Worm (Caenorhabditis elegans): ENCODE measurements around the gene nhr-269.

nhr-269 gene

DNA sequence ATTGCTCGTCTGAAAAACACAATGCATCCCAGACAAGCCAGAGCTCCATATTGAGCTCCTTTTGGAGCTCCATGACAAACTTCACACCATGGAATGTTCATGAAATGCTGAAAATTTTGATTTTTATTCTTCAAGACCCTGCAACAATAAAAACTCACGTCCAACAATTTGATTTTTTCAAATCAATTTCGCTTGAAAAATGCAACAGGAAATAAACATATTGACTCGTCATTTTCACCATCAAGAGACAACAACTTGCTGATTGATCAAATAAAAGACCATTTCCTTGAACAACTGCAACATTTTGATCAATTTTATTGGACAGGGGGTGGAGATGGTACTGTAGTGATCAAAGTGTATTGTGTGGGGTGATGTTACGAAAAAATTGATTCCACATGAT is at the start of gene nhr-269:
nhr-269 (minus strand) TSS at position 101 of the 400 bp plus-strand sequence.
- TF ChIP-seq W03F9.2 (tag; optimal IDR thresholded peaks at IDR 0.05) (no peak), him-1 (tag; optimal IDR thresholded peaks at IDR 0.05) (no peak), dao-5 (tag; optimal IDR thresholded peaks at IDR 0.05) (no peak)

DNA sequence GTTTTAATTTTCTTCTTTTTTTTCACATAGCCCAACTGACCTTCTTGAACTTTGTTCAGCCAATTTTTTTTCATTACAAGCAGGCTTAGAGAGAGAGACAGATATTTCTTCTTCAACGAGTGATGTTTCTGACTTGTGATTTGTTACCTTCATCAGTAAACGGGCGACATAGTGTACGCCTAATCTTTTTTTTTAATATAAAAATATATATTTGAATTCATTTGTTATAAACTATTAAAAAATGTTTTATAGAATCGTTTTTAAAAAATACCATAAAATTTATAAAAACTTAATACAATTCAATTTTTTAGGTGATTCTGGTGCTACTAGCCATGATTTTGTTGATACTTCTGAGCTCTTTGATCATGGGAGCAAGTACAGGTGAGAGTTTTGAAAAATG is 48.2 kb upstream of the nhr-269 start, which contains the start of gene T06E6.10:
T06E6.10 (plus strand) TSS at position 301 of the 400 bp plus-strand sequence.
- TF ChIP-seq him-1 (tag; optimal IDR thresholded peaks at IDR 0.05): no peak
- TF ChIP-seq dao-5 (tag; optimal IDR thresholded peaks at IDR 0.05): no peak
- TF ChIP-seq W03F9.2 (tag; optimal IDR thresholded peaks at IDR 0.05): no peak

DNA sequence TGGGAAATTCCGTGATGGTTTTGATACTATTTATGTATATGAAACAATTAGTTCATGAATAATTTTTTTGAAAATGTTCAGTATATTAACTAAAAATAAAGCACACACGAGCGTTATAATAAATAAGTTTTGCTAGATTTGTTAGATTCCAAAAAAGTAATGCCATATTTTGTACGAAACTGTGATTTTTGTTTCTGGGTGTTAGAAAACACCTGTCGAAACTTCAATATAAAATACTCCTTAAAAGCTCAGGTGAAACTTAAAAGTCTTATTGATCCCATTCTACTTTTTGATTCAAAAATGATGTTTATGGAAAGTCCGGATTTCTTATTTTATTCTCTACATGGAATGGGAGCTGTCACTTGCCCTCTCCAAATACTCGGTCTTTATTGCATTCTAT is 46.3 kb upstream of the nhr-269 start, which contains the start of gene srh-265:
srh-265 (plus strand) TSS at position 301 of the 400 bp plus-strand sequence.
- TF ChIP-seq dao-5 (tag; optimal IDR thresholded peaks at IDR 0.05) (no peak), him-1 (tag; optimal IDR thresholded peaks at IDR 0.05) (no peak), W03F9.2 (tag; optimal IDR thresholded peaks at IDR 0.05) (no peak)

DNA sequence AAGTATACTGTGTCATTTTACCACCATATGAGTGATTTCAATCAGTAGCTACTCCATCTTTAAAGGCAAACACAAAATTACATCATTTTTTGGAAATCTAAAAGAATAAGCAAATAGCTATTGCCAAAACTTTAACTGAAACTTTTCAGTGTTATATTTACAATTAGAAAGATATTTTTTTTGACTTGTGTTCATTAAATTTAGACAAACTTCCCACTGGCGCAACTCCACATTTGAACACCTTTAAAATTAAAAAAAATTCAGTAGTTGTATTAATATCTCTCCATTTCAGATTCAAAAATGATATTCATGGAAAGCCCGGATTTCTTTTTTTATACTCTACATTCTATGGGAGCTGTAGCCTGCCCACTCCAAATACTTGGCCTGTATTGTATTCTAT is 44.2 kb upstream of the nhr-269 start, which contains the start of gene srh-264:
srh-264 (plus strand) TSS at position 301 of the 400 bp plus-strand sequence.
- no peak for TF ChIP-seq dao-5 (tag; optimal IDR thresholded peaks at IDR 0.05)
- TF ChIP-seq him-1 (tag; optimal IDR thresholded peaks at IDR 0.05): no peak
- no peak for TF ChIP-seq W03F9.2 (tag; optimal IDR thresholded peaks at IDR 0.05)

DNA sequence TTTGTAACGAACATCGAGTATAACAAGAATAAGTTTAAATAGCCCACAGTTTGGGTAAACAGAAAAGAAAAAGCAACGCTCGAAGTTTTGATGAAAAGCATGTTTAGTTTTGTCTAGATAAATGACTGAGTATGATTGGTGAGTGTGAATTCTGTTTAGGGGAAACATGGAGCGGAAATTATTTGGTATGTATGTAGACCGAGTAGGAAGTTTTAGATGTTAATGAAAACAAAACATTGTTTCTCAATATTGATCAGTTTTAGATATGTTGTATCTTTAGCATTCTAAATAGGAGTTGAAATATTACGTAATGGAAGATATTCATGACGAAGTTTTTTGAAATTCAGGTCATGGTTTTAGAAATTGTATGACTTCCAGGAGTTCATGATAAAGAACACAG is 43.0 kb upstream of the nhr-269 start, which contains the start of gene srbc-63:
srbc-63 (minus strand) TSS at position 101 of the 400 bp plus-strand sequence.
- TF ChIP-seq W03F9.2 (tag; optimal IDR thresholded peaks at IDR 0.05) (no peak), him-1 (tag; optimal IDR thresholded peaks at IDR 0.05) (no peak), dao-5 (tag; optimal IDR thresholded peaks at IDR 0.05) (no peak)

DNA sequence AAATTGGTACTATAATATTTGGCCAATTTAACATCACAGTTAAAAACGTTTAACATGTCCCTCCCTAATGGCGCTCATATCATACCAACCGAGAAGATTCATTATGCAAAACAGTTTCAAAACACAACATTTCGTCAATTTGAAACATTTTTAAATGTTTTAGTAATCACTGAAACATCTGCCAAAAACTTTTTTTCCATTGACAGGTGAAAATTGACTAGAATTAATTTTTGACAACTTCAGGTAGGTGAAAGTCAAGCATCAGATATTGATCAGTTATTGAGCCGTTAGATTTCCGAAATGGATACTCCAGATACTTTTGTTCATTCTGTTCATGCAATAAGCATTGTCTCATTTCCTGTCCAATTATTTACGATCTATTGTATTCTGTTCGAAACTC is 37.3 kb upstream of the nhr-269 start, which contains the start of gene srh-257:
srh-257 (plus strand) TSS at position 301 of the 400 bp plus-strand sequence.
- TF ChIP-seq W03F9.2 (tag; optimal IDR thresholded peaks at IDR 0.05): no peak

DNA sequence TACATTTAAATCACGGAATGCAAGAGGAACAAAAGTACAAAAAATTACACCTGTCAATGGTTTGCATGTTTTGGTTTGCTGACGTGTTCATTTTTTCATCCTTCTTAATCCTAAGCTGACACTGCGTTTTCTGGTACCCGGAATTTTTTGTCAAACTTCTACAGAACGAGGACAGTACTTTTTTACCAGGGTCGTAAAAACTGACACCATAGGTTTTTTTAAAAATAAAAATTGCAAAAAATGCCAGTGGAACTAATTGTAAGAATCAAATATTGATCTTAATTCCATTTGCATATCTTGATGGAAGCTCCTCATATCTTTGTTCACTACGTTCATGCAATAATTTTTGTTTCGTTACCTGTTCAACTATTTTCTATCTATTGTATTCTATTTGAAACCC is 35.3 kb upstream of the nhr-269 start, which contains the start of gene srh-258:
srh-258 (plus strand) TSS at position 301 of the 400 bp plus-strand sequence.
- no peak for TF ChIP-seq W03F9.2 (tag; optimal IDR thresholded peaks at IDR 0.05)
- TF ChIP-seq dao-5 (tag; optimal IDR thresholded peaks at IDR 0.05): no peak
- TF ChIP-seq him-1 (tag; optimal IDR thresholded peaks at IDR 0.05): no peak

DNA sequence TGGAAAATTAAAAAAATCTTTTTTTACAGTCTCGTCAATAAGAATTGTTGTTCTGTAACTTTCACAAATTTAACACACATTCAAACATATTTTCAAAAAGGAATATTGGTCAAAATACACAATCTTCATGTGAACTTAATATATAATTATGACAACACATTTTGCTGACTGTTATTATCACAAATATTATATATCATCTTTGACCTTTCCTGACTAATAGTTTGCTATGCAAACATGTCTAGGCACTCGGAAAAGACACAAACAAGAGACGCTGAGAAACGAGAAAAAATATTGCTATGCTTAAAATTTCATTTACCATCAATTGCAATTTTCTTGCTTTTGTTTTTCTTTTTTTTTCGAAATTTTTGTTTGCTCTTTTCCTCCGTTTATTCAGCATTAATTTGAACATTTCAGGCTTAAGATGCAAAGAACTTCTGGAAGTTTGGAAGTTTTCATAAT is 32.3 kb upstream of the nhr-269 start, which contains the start of gene fbxa-135:
fbxa-135 (plus strand) TSS at position 409 of the 459 bp plus-strand sequence.
- TF ChIP-seq W03F9.2 (tag; optimal IDR thresholded peaks at IDR 0.05) (no peak), him-1 (tag; optimal IDR thresholded peaks at IDR 0.05) (no peak), dao-5 (tag; optimal IDR thresholded peaks at IDR 0.05) (no peak)

DNA sequence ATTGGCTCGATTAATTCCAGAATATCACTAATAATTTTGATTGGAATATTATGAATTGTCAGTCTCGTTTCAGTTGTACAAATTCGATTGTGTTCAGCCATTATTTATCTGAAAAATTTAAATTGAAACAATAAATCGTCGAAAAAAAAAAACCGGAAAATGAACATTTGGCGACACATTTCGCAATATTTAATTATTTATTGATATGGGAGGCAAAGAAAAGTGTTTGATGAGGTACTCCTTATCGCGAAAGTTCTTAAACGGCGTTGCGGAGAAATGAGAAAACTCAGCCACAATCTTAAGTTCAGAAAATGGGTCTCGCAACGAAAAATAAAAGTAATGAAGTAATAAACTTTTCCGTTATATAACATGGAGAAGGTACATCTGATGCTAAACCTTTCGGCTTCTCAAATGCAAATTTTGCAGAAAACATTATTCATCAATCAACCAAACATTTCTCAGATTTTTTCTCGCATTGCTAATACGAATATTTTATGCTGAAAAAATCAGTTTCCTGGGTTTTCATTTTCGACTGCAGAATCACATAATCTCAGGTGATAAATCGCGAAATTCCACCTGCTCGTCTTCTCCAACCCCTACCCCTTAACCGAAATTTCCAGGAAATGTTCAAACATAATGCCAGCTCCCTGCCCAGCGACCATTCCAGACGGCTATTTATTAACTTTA is 30.2 kb upstream of the nhr-269 start, which contains the start of the genes T06E6.15 and sri-7:
T06E6.15 (minus strand) TSS at position 101 of the 687 bp plus-strand sequence.
sri-7 (plus strand) TSS at position 637 of the 687 bp plus-strand sequence.
- no peak for TF ChIP-seq dao-5 (tag; optimal IDR thresholded peaks at IDR 0.05)
- TF ChIP-seq W03F9.2 (tag; optimal IDR thresholded peaks at IDR 0.05): no peak
- TF ChIP-seq him-1 (tag; optimal IDR thresholded peaks at IDR 0.05): no peak

DNA sequence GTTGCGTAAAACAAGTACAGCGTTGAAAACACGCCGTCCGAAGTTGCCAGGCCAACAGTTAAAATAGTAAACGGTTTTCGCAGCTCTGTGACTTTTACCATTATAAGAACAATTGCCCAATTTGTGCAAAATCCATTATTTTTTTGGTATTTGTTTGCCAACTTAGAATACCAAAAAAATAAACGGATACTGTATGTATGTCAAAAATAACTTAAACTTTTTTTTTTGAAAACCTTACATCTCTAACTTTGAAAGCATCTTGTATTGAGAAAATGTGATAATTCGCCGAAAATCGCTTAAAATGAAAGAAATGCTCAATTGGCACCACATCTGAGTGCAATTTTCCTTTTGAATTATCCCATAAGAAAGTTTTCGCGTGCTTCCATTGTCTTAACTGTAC is 29.1 kb upstream of the nhr-269 start, which contains the start of gene fbxa-199:
fbxa-199 (minus strand) TSS at position 101 of the 400 bp plus-strand sequence.
- no peak for TF ChIP-seq dao-5 (tag; optimal IDR thresholded peaks at IDR 0.05)

DNA sequence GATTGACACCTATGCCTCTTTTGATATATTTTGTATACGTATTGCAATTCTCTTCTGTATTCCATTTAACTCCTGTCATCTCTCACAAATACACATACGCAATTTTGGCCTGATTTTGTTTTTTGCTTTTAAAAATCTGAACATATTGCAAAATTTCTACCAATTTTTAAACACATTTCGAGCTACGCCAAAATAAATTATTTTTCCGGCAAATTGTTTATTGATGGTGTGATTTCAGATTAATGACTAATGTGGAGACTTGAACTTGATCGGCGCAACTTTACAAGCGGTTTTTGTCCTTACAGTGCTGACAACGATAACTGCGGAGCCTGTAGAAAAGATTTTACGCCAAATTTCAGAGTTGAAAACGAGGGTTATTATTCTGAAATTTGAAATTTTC is 27.5 kb upstream of the nhr-269 start:
- no peak for TF ChIP-seq W03F9.2 (tag; optimal IDR thresholded peaks at IDR 0.05)
- no peak for TF ChIP-seq him-1 (tag; optimal IDR thresholded peaks at IDR 0.05)
- TF ChIP-seq dao-5 (tag; optimal IDR thresholded peaks at IDR 0.05): no peak

DNA sequence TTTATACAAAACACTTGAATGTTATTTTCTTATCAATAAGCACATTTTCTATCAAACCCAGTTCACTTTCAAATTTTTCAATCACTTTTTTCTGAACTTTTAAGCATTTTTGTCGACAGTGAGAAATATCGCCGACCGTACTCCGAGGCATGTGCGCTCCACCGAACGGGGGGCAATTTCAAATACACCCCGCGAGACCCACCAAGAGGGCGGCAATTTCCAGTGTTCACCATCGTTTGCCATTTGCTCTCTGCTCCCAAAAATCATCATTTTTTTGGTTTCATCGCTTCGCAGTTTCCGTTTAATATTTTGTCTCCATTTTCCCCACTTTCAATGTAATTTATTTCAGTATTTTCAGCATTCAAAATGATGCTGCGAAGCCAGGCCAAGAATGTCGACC is 25.7 kb upstream of the nhr-269 start, which contains the start of gene cyb-3:
cyb-3 (plus strand) TSS at position 350 of the 400 bp plus-strand sequence.
- TF ChIP-seq dao-5 (tag; optimal IDR thresholded peaks at IDR 0.05): no peak
- no peak for TF ChIP-seq him-1 (tag; optimal IDR thresholded peaks at IDR 0.05)

DNA sequence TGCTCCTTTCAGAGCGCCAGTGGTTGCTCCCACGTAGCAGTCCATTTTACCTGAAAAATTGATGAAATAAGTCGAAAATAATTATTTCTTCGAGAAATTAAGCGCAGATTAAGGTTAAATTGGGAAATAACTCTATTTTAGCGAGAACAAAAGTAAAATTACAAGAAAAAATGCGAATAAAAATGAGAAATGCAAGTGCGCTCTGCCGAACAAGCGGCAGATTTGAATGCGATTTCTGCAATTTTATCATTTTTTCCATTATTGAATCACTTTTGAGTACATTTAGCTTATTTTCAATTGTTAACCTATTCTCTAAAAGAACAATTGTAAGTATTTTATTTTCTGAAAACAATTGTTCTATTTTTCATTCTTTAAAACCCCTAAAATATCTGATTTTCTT is 25.3 kb upstream of the nhr-269 start, which contains the start of gene T06E6.1:
T06E6.1 (minus strand) TSS at position 56 of the 400 bp plus-strand sequence.
- no peak for TF ChIP-seq W03F9.2 (tag; optimal IDR thresholded peaks at IDR 0.05)
- no peak for TF ChIP-seq him-1 (tag; optimal IDR thresholded peaks at IDR 0.05)
- no peak for TF ChIP-seq dao-5 (tag; optimal IDR thresholded peaks at IDR 0.05)

DNA sequence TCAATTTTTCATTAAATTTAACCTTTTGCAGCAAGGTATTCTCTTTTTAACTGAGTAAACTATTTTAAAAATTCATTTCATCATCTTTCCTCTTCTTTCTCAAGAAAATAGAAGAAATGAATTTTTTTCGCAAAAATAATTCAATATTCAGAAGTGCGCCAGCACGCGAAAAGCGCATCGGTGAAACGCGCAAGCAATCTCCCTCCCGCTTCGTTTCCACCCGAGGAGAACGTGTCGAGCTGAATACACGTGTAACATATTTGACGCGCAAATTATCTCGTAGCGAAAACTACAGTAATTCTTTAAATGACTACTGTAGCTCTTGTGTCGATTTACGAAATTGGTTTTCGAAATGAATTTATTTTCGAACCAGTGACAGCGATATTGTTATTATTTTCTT is 22.5 kb upstream of the nhr-269 start:
- TF ChIP-seq W03F9.2 (tag; optimal IDR thresholded peaks at IDR 0.05) (no peak), him-1 (tag; optimal IDR thresholded peaks at IDR 0.05) (no peak), dao-5 (tag; optimal IDR thresholded peaks at IDR 0.05) (no peak)
